Fruit fly (Drosophila melanogaster) whole organism, embryonic: Measurements from ENCODE around the gene CG42514.

Experiments
- Ada2b ChIP-seq: fragments of 200-800 bp; sonication (Bioruptor generic); IDR thresholded peaks from 2 replicates; pipeline ENCODE4 v1.3.6; 2022; ENCODE audit warnings: missing biosample characterization, missing genetic modification characterization
- Aef1 ChIP-seq: fragments of 200-800 bp; sonication (Bioruptor generic); IDR thresholded peaks from 3 replicates; pipeline ENCODE4 v1.3.6; 2022; ENCODE audit warnings: missing biosample characterization, missing genetic modification characterization
- Atf-2 ChIP-seq: fragments of 200-800 bp; sonication (Bioruptor generic); optimal IDR thresholded peaks from 2 replicates; lab custom pipeline; 2016; ENCODE audit warnings: missing biosample characterization, missing genetic modification characterization
- B-H1 ChIP-seq: fragments of 200-800 bp; sonication (Bioruptor generic); IDR thresholded peaks from 3 replicates; pipeline ENCODE4 v1.3.6; 2022; ENCODE audit warnings: missing biosample characterization, missing genetic modification characterization
- Bdp1 ChIP-seq: fragments of 200-800 bp; sonication (Bioruptor generic); optimal IDR thresholded peaks from 3 replicates; lab custom pipeline; 2016; ENCODE audit warnings: missing biosample characterization, missing genetic modification characterization
- Bgb ChIP-seq: fragments of 200-800 bp; sonication (Bioruptor generic); IDR thresholded peaks from 2 replicates; pipeline ENCODE4 v1.3.6; 2022; ENCODE audit warnings: missing biosample characterization, missing genetic modification characterization; ENCODE audit not compliant: partially characterized antibody
- CG11247 ChIP-seq: fragments of 200-800 bp; sonication (Bioruptor generic); IDR thresholded peaks from 2 replicates; pipeline ENCODE4 v1.3.6; 2022; ENCODE audit warnings: missing biosample characterization, missing genetic modification characterization
- CG11504 ChIP-seq: fragments of 200-800 bp; sonication (Bioruptor generic); optimal IDR thresholded peaks from 3 replicates; lab custom pipeline; 2019; ENCODE audit warnings: missing biosample characterization, mild to moderate bottlenecking, missing genetic modification characterization, moderate library complexity
- CG12104 ChIP-seq: fragments of 200-800 bp; sonication (Bioruptor generic); optimal IDR thresholded peaks from 3 replicates; lab custom pipeline; 2016; ENCODE audit warnings: missing biosample characterization, missing genetic modification characterization
- CG12219 ChIP-seq: fragments of 200-800 bp; sonication (Bioruptor generic); optimal IDR thresholded peaks from 3 replicates; lab custom pipeline; 2018; ENCODE audit warnings: missing biosample characterization, mild to moderate bottlenecking, missing genetic modification characterization
- CG12744 ChIP-seq: fragments of 200-800 bp; sonication (Bioruptor generic); optimal IDR thresholded peaks from 2 replicates; lab custom pipeline; 2016; ENCODE audit warnings: missing biosample characterization, missing genetic modification characterization
- CG14860 ChIP-seq: fragments of 200-800 bp; sonication (Bioruptor generic); IDR thresholded peaks from 3 replicates; pipeline ENCODE4 v1.3.6; 2022; ENCODE audit warnings: missing biosample characterization, missing genetic modification characterization; ENCODE audit not compliant: partially characterized antibody
- CG1647 ChIP-seq: fragments of 200-800 bp; sonication (Bioruptor generic); optimal IDR thresholded peaks from 3 replicates; lab custom pipeline; 2016; ENCODE audit warnings: missing biosample characterization, missing genetic modification characterization
- CG17361 ChIP-seq: fragments of 200-800 bp; sonication (Bioruptor generic); IDR thresholded peaks from 3 replicates; pipeline ENCODE4 v1.3.6; 2022; ENCODE audit warnings: missing biosample characterization, missing genetic modification characterization
- CG18764 ChIP-seq: fragments of 200-800 bp; sonication (Bioruptor generic); optimal IDR thresholded peaks from 3 replicates; lab custom pipeline; 2016; ENCODE audit warnings: missing biosample characterization, missing genetic modification characterization
- CG2116 ChIP-seq: fragments of 200-800 bp; sonication (Bioruptor generic); optimal IDR thresholded peaks from 3 replicates; lab custom pipeline; 2018; ENCODE audit warnings: missing biosample characterization, mild to moderate bottlenecking, missing genetic modification characterization
- CG2678 ChIP-seq: fragments of 200-800 bp; sonication (Bioruptor generic); optimal IDR thresholded peaks from 3 replicates; lab custom pipeline; 2019; ENCODE audit warnings: missing biosample characterization, mild to moderate bottlenecking, missing genetic modification characterization, moderate library complexity
- CG33557 ChIP-seq: fragments of 200-800 bp; sonication (Bioruptor generic); optimal IDR thresholded peaks from 2 replicates; lab custom pipeline; 2019; ENCODE audit warnings: missing biosample characterization, mild to moderate bottlenecking, missing genetic modification characterization, moderate library complexity
- CG4282 ChIP-seq: fragments of 200-800 bp; sonication (Bioruptor generic); optimal IDR thresholded peaks from 2 replicates; lab custom pipeline; 2016; ENCODE audit warnings: missing biosample characterization, missing genetic modification characterization
- CG6683 ChIP-seq: fragments of 200-800 bp; sonication (Bioruptor generic); optimal IDR thresholded peaks from 2 replicates; lab custom pipeline; 2017; ENCODE audit warnings: missing biosample characterization, mild to moderate bottlenecking, missing genetic modification characterization, missing genetic modification reagents
- CG6854 ChIP-seq: fragments of 200-800 bp; sonication (Bioruptor generic); optimal IDR thresholded peaks from 3 replicates; lab custom pipeline; 2017; ENCODE audit warnings: missing biosample characterization, mild to moderate bottlenecking, missing genetic modification characterization
- CG9876 ChIP-seq: fragments of 200-800 bp; sonication (Bioruptor generic); optimal IDR thresholded peaks from 2 replicates; lab custom pipeline; 2016; ENCODE audit warnings: missing biosample characterization, missing genetic modification characterization
- CTCF ChIP-seq: fragments of 200-800 bp; sonication (Bioruptor generic); optimal IDR thresholded peaks from 2 replicates; lab custom pipeline; 2017; ENCODE audit warnings: missing biosample characterization, mild to moderate bottlenecking, missing genetic modification characterization, moderate library complexity
- CrebB ChIP-seq: fragments of 200-800 bp; sonication (Bioruptor generic); optimal IDR thresholded peaks from 3 replicates; lab custom pipeline; 2018; ENCODE audit warnings: missing biosample characterization, mild to moderate bottlenecking, missing genetic modification characterization
- Dad ChIP-seq: fragments of 200-800 bp; sonication (Bioruptor generic); optimal IDR thresholded peaks from 3 replicates; lab custom pipeline; 2016; ENCODE audit warnings: missing biosample characterization, missing genetic modification characterization
- Deaf1 ChIP-seq: fragments of 200-800 bp; optimal IDR thresholded peaks from 3 replicates; lab custom pipeline; 2019; ENCODE audit warnings: missing biosample characterization, mild to moderate bottlenecking, missing genetic modification characterization, moderate library complexity
- Dref ChIP-seq: fragments of 200-800 bp; sonication (Bioruptor generic); IDR thresholded peaks from 2 replicates; pipeline ENCODE4 v1.3.6; 2022; ENCODE audit warnings: missing biosample characterization, missing genetic modification characterization
- GATAe ChIP-seq: fragments of 200-800 bp; sonication (Bioruptor generic); conservative IDR thresholded peaks from 2 replicates; pipeline ENCODE4 v1.3.6; 2022; ENCODE audit warnings: missing biosample characterization, missing genetic modification characterization
- Gug ChIP-seq: fragments of 200-800 bp; sonication (Bioruptor generic); IDR thresholded peaks from 4 replicates; pipeline ENCODE4 v1.3.6; 2022; ENCODE audit warnings: missing biosample characterization, missing genetic modification characterization
- Hr3 ChIP-seq: fragments of 200-800 bp; sonication (Bioruptor generic); optimal IDR thresholded peaks from 3 replicates; lab custom pipeline; 2016; ENCODE audit warnings: missing biosample characterization, missing genetic modification characterization
- Hr51 ChIP-seq, 2 experiments: fragments of 200-800 bp; sonication (Bioruptor generic); optimal IDR thresholded peaks; 2 replicates in 1 of 2; 3 replicates in 1 of 2; lab custom pipeline; 2016 to 2018; ENCODE audit warnings: missing biosample characterization in 2 of 2, missing genetic modification characterization in 2 of 2, mild to moderate bottlenecking in 1 of 2, moderate library complexity in 1 of 2
- Poxn ChIP-seq: fragments of 200-800 bp; sonication (Bioruptor generic); IDR thresholded peaks from 2 replicates; pipeline ENCODE4 v1.3.6; 2022; ENCODE audit warnings: missing biosample characterization, missing genetic modification characterization
- Rx ChIP-seq: fragments of 200-800 bp; sonication (Bioruptor generic); IDR thresholded peaks from 2 replicates; pipeline ENCODE4 v1.3.6; 2022; ENCODE audit warnings: missing biosample characterization, missing genetic modification characterization
- Stat92E ChIP-seq, 3 experiments: fragments of >200 bp in 2 of 3; fragments of 200-800 bp in 1 of 3; sonication (Bioruptor generic) in 1 of 3; optimal IDR thresholded peaks; 2 replicates each; lab custom pipeline; 2017 to 2019; ENCODE audit warnings: missing biosample characterization in 3 of 3, missing genetic modification characterization in 3 of 3, mild to moderate bottlenecking in 1 of 3, moderate library complexity in 1 of 3
- Xbp1 ChIP-seq: fragments of 200-800 bp; sonication (Bioruptor generic); optimal IDR thresholded peaks from 3 replicates; lab custom pipeline; 2016; ENCODE audit warnings: missing biosample characterization, mild to moderate bottlenecking, missing genetic modification characterization
- bcd ChIP-seq: fragments of 200-800 bp; sonication (Bioruptor generic); optimal IDR thresholded peaks from 2 replicates; lab custom pipeline; 2017; ENCODE audit warnings: missing biosample characterization, mild to moderate bottlenecking, missing genetic modification characterization
- caup ChIP-seq: fragments of 200-800 bp; sonication (Bioruptor generic); optimal IDR thresholded peaks from 3 replicates; lab custom pipeline; 2017; ENCODE audit warnings: missing biosample characterization, mild to moderate bottlenecking, missing genetic modification characterization, moderate library complexity; ENCODE audit not compliant: severe bottlenecking
- cwo ChIP-seq: fragments of 200-800 bp; sonication (Bioruptor generic); optimal IDR thresholded peaks from 3 replicates; lab custom pipeline; 2017; ENCODE audit warnings: missing biosample characterization, missing genetic modification characterization, mild to moderate bottlenecking, moderate library complexity, missing genetic modification reagents
- da ChIP-seq: fragments of 200-800 bp; sonication (Bioruptor generic); optimal IDR thresholded peaks from 2 replicates; lab custom pipeline; 2016; ENCODE audit warnings: missing biosample characterization, missing genetic modification characterization
- dmrt11E ChIP-seq: fragments of 200-800 bp; sonication (Bioruptor generic); optimal IDR thresholded peaks from 3 replicates; lab custom pipeline; 2018; ENCODE audit warnings: missing biosample characterization, mild to moderate bottlenecking, missing genetic modification characterization, moderate library complexity
- ems ChIP-seq: fragments of 200-800 bp; sonication (Bioruptor generic); optimal IDR thresholded peaks from 3 replicates; lab custom pipeline; 2016; ENCODE audit warnings: missing biosample characterization, missing genetic modification characterization
- ham ChIP-seq: fragments of 200-800 bp; sonication (Bioruptor generic); IDR thresholded peaks from 2 replicates; pipeline ENCODE4 v1.3.6; 2022; ENCODE audit warnings: missing biosample characterization, missing genetic modification characterization
- jing ChIP-seq: fragments of 200-800 bp; sonication (Bioruptor generic); optimal IDR thresholded peaks from 2 replicates; lab custom pipeline; 2018; ENCODE audit warnings: missing biosample characterization, mild to moderate bottlenecking, missing genetic modification characterization
- lab ChIP-seq: fragments of 200-800 bp; sonication (Bioruptor generic); optimal IDR thresholded peaks from 3 replicates; lab custom pipeline; 2017; ENCODE audit warnings: missing biosample characterization, missing genetic modification characterization, mild to moderate bottlenecking, moderate library complexity, missing genetic modification reagents
- mam ChIP-seq: fragments of 200-800 bp; sonication (Bioruptor generic); optimal IDR thresholded peaks from 3 replicates; lab custom pipeline; 2016; ENCODE audit warnings: missing biosample characterization, missing genetic modification characterization
- otp ChIP-seq: fragments of 200-800 bp; sonication (Bioruptor generic); IDR thresholded peaks from 3 replicates; pipeline ENCODE4, ENCODE4 v1.3.6; 2022; ENCODE audit warnings: missing biosample characterization, missing genetic modification characterization
- scrt ChIP-seq: fragments of 200-800 bp; sonication (Bioruptor generic); optimal IDR thresholded peaks from 2 replicates; lab custom pipeline; 2018; ENCODE audit warnings: missing biosample characterization, mild to moderate bottlenecking, missing genetic modification characterization, moderate library complexity
- sens-2 ChIP-seq: fragments of 200-800 bp; sonication (Bioruptor generic); IDR thresholded peaks from 2 replicates; pipeline ENCODE4 v1.3.6; 2022; ENCODE audit warnings: missing biosample characterization, missing genetic modification characterization
- zen ChIP-seq: fragments of 200-800 bp; sonication (Bioruptor generic); optimal IDR thresholded peaks from 3 replicates; lab custom pipeline; 2018; ENCODE audit warnings: missing biosample characterization, mild to moderate bottlenecking, missing genetic modification characterization, moderate library complexity

The CG42514 gene

DNA sequence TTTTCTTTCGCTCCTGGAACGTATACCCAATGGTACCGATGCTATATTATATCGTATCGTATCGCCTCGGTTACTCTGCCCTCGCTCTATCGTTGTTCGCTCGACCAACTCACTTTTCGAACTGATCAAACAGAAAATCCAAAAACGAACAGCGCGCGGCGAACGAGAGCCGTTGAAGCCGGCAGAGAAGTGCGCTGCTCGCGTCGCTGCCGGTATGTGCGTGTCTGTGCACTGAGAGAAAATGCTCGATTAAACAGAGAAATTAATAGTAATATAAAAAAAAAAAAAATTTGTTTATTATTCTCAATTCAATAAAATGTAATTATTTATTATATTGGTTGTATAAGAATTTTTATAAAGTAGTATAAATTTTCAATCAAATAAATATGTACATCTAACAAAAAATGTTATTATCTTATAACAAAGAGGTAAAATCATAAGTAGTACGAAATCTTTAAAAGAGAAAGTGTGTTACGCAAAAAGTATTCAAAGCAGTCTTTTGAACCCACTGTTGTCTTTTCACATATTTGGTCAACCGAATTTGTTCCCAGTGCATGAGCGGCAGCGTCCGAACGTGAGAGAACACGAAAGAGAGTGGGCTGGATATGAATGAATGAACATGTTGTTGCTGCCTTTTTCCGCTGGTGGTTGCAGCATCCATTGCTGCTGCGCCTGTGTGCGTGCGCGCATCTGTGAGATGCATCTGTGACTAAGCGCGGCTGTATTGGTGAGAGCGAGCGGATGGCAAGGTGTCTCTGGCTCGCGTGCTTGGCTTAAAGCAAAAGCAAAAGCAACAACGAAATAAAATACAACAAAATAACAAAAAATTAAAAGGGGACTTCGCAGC, 12.3 kb downstream of the CG42514 start, which contains the start of gene aos (continued):
- TF ChIP-seq CG12104 (GFP tag; lab: Kevin White, UChicago) (peak; percentile 93), jing (GFP tag; lab: Kevin White, UChicago) (peak; percentile 29), B-H1 (0 out of 3 replicates have a peak, but pooled peaks have one; percentile 27), scrt (peak; percentile 73), Bdp1 (peak; percentile 34), CG2678 (tag; lab: Kevin White, UChicago) (peak; percentile 95), mam (GFP tag; lab: Kevin White, UChicago) (peak; percentile 3), CG11504 (tag; lab: Kevin White, UChicago) (peak; percentile 94), Bgb (GFP tag; lab: Robert Waterston, UW) (peak; percentile 26; the same call in 1 of the 2 replicates), dmrt11E (tag; lab: Kevin White, UChicago) (peak; percentile 96), ham (GFP tag; lab: Robert Waterston, UW) (no peak), GATAe (no peak), CG33557 (GFP tag; lab: Kevin White, UChicago) (peak; percentile 96), Hr51 (GFP tag; optimal IDR thresholded peaks at IDR 0.05; lab: Kevin White, UChicago) (peak; percentile 57 to 93), Aef1 (GFP tag; lab: Robert Waterston, UW) (no peak), CG4282 (GFP tag; lab: Kevin White, UChicago) (no peak), CG14860 (no peak), Xbp1 (GFP tag; lab: Kevin White, UChicago) (peak; percentile 88), CG11247 (GFP tag; lab: Robert Waterston, UW) (0 out of 2 replicates have a peak, but pooled peaks have one; percentile 10), zen (tag; lab: Kevin White, UChicago) (peak; percentile 89), lab (peak; percentile 84), da (GFP tag; lab: Kevin White, UChicago) (no peak), CG2116 (GFP tag; lab: Kevin White, UChicago) (peak; percentile 69), Atf-2 (GFP tag; lab: Kevin White, UChicago) (peak; percentile 56), Dref (GFP tag; lab: Robert Waterston, UW) (no peak), CG17361 (GFP tag; lab: Robert Waterston, UW) (peak; percentile 100), sens-2 (GFP tag; lab: Robert Waterston, UW) (peak; percentile 72), Ada2b (GFP tag; lab: Robert Waterston, UW) (peak; percentile 21), cwo (GFP tag; lab: Kevin White, UChicago) (peak; percentile 76), Gug (peak; percentile 67; the same call in 3 of the 4 replicates), CG18764 (peak; percentile 86), Poxn (GFP tag; lab: Robert Waterston, UW) (no peak), otp (GFP tag; lab: Robert Waterston, UW) (peak; percentile 38; the same call in 2 of the 3 replicates), CG6683 (peak; percentile 84), Rx (peak; percentile 61), Dad (no peak), caup (peak; percentile 78), Hr3 (GFP tag; lab: Kevin White, UChicago) (peak; percentile 92), CrebB (tag; lab: Kevin White, UChicago) (no peak), CTCF (peak; percentile 42), CG6854 (GFP tag; lab: Kevin White, UChicago) (peak; percentile 80), CG12744 (GFP tag; lab: Kevin White, UChicago) (peak; percentile 10), bcd (peak; percentile 85), Deaf1 (tag; lab: Kevin White, UChicago) (peak; percentile 81), CG9876 (GFP tag; lab: Kevin White, UChicago) (no peak), CG1647 (GFP tag; lab: Kevin White, UChicago) (peak; percentile 37), ems (GFP tag; lab: Kevin White, UChicago) (no peak), CG12219 (peak; percentile 56), Stat92E (GFP tag; optimal IDR thresholded peaks at IDR 0.05; lab: Kevin White, UChicago) (no peak)
